Fruit fly (Drosophila melanogaster): ENCODE data around the gene CG18259.

The CG18259 gene

dm6 chrX:18830396-18830795, 47.1 kb upstream of the CG18259 start, which contains the start of gene CG7101 (continued):
- TF ChIP-seq schlank (tag; optimal IDR thresholded peaks at IDR 0.05) (no peak), zfh1 (GFP tag; IDR thresholded peaks at IDR 0.05) (no peak), CG1647 (GFP tag; optimal IDR thresholded peaks at IDR 0.05) (no peak), chif (GFP tag; optimal IDR thresholded peaks at IDR 0.05) (no peak), CG3726 (GFP tag; IDR thresholded peaks at IDR 0.05) (no peak), sna (GFP tag; IDR thresholded peaks at IDR 0.05; ENCODE audit: partially characterized antibody) (peak; percentile 70), CG1832 (GFP tag; optimal IDR thresholded peaks at IDR 0.05) (no peak), crc (GFP tag; optimal IDR thresholded peaks at IDR 0.05) (no peak), CG15601 (tag; optimal IDR thresholded peaks at IDR 0.05) (no peak), dpn (GFP tag; optimal IDR thresholded peaks at IDR 0.05) (no peak), CG4282 (GFP tag; optimal IDR thresholded peaks at IDR 0.05) (no peak), ftz-f1 (GFP tag; optimal IDR thresholded peaks at IDR 0.05) (no peak), CG3847 (GFP tag; IDR thresholded peaks at IDR 0.05) (peak; percentile 42; the same call in 1 of the 2 replicates), CG16863 (GFP tag; optimal IDR thresholded peaks at IDR 0.05) (no peak), CG17186 (GFP tag; optimal IDR thresholded peaks at IDR 0.05) (peak; percentile 46), D (optimal IDR thresholded peaks at IDR 0.05) (no peak), D (GFP tag; optimal IDR thresholded peaks at IDR 0.05) (no peak), gem (tag; optimal IDR thresholded peaks at IDR 0.05) (no peak), chn (GFP tag; optimal IDR thresholded peaks at IDR 0.05) (no peak), CG3281 (GFP tag; optimal IDR thresholded peaks at IDR 0.05) (no peak), knrl (GFP tag; IDR thresholded peaks at IDR 0.05; ENCODE audit: partially characterized antibody) (peak; percentile 50; the same call in 2 of the 3 replicates), Oaz (GFP tag; IDR thresholded peaks at IDR 0.05) (no peak), CG3065 (GFP tag; optimal IDR thresholded peaks at IDR 0.05) (no peak), CG12299 (tag; optimal IDR thresholded peaks at IDR 0.05) (no peak), CG34224 (GFP tag; IDR thresholded peaks at IDR 0.05; ENCODE audit: partially characterized antibody) (peak; percentile 73; the same call in 2 of the 3 replicates), Hand (GFP tag; optimal IDR thresholded peaks at IDR 0.05) (no peak), H2.0 (GFP tag; IDR thresholded peaks at IDR 0.05) (no peak), CG42726 (GFP tag; IDR thresholded peaks at IDR 0.05; ENCODE audit: partially characterized antibody) (no peak), ara (GFP tag; IDR thresholded peaks at IDR 0.05) (no peak), maf-S (GFP tag; optimal IDR thresholded peaks at IDR 0.05) (no peak), CG11085 (GFP tag; IDR thresholded peaks at IDR 0.05) (no peak), danr (GFP tag; IDR thresholded peaks at IDR 0.05) (no peak), CG8089 (GFP tag; optimal IDR thresholded peaks at IDR 0.05) (no peak), CG18476 (GFP tag; optimal IDR thresholded peaks at IDR 0.05) (no peak), toy (GFP tag; IDR thresholded peaks at IDR 0.05) (no peak), CG14667 (GFP tag; IDR thresholded peaks at IDR 0.05) (no peak), Adf1 (GFP tag; IDR thresholded peaks at IDR 0.05) (no peak), CG11247 (GFP tag; IDR thresholded peaks at IDR 0.05) (no peak), dm (GFP tag; optimal IDR thresholded peaks at IDR 0.05) (no peak), CG10321 (GFP tag; IDR thresholded peaks at IDR 0.05) (no peak), ro (GFP tag; IDR thresholded peaks at IDR 0.05) (no peak), CG14441 (GFP tag; IDR thresholded peaks at IDR 0.05) (no peak), fd3F (GFP tag; optimal IDR thresholded peaks at IDR 0.05) (no peak), Atf-2 (GFP tag; optimal IDR thresholded peaks at IDR 0.05) (no peak), HmgD (GFP tag; optimal IDR thresholded peaks at IDR 0.05) (no peak), Doc3 (GFP tag; IDR thresholded peaks at IDR 0.05; ENCODE audit: partially characterized antibody) (peak; percentile 47; the same call in 2 of the 3 replicates), CG4854 (GFP tag; optimal IDR thresholded peaks at IDR 0.05) (no peak), CG30403 (GFP tag; optimal IDR thresholded peaks at IDR 0.05) (no peak), nerfin-2 (GFP tag; IDR thresholded peaks at IDR 0.05; ENCODE audit: partially characterized antibody) (peak; percentile 56), Atf6 (GFP tag; IDR thresholded peaks at IDR 0.05) (no peak), CG7745 (tag; optimal IDR thresholded peaks at IDR 0.05) (no peak), CG16813 (GFP tag; IDR thresholded peaks at IDR 0.05; ENCODE audit: partially characterized antibody) (peak; percentile 57)

Data from whole organism, embryonic.